Fruit fly (Drosophila melanogaster) whole organism, prepupa: Measurements from ENCODE around the gene CG12728.

ENCODE experiments used
- Blimp-1 ChIP-seq: fragments of 200-800 bp; sonication (Bioruptor generic); optimal IDR thresholded peaks from 3 replicates; lab custom pipeline; 2017; ENCODE audit warnings: missing biosample characterization, missing genetic modification characterization, mild to moderate bottlenecking, moderate library complexity, missing genetic modification reagents
- CG10631 ChIP-seq: fragments of 200-800 bp; sonication (Bioruptor generic); optimal IDR thresholded peaks from 2 replicates; lab custom pipeline; 2016; ENCODE audit warnings: missing biosample characterization, missing genetic modification characterization
- CG11294 ChIP-seq: fragments of 200-800 bp; sonication (Bioruptor generic); IDR thresholded peaks from 2 replicates; pipeline ENCODE4 v1.3.6; 2022; ENCODE audit warnings: missing biosample characterization, missing genetic modification characterization
- CG11902 ChIP-seq: fragments of 200-800 bp; sonication (Bioruptor generic); optimal IDR thresholded peaks from 3 replicates; lab custom pipeline; 2016; ENCODE audit warnings: missing biosample characterization, missing genetic modification characterization
- CG15336 ChIP-seq: fragments of 200-800 bp; sonication (Bioruptor generic); IDR thresholded peaks from 2 replicates; pipeline ENCODE4 v1.3.6; 2022; ENCODE audit warnings: missing biosample characterization, missing genetic modification characterization
- CG1621 ChIP-seq: fragments of 200-800 bp; sonication (Bioruptor generic); optimal IDR thresholded peaks from 3 replicates; lab custom pipeline; 2018; ENCODE audit warnings: missing biosample characterization, mild to moderate bottlenecking, missing genetic modification characterization
- CG16779 ChIP-seq: fragments of 200-800 bp; sonication (Bioruptor generic); optimal IDR thresholded peaks from 3 replicates; lab custom pipeline; 2017; ENCODE audit warnings: missing biosample characterization, mild to moderate bottlenecking, missing genetic modification characterization
- CG3032 ChIP-seq: fragments of 200-800 bp; optimal IDR thresholded peaks from 2 replicates; lab custom pipeline; 2019; ENCODE audit warnings: missing biosample characterization, mild to moderate bottlenecking, missing genetic modification characterization, moderate library complexity
- CG31627 ChIP-seq: fragments of 200-800 bp; sonication (Bioruptor generic); optimal IDR thresholded peaks from 3 replicates; lab custom pipeline; 2016; ENCODE audit warnings: missing biosample characterization, missing genetic modification characterization
- CG32006 ChIP-seq: fragments of 200-800 bp; sonication (Bioruptor generic); optimal IDR thresholded peaks from 3 replicates; lab custom pipeline; 2017; ENCODE audit warnings: missing biosample characterization, mild to moderate bottlenecking, missing genetic modification characterization
- CG3919 ChIP-seq: fragments of 200-800 bp; sonication (Bioruptor generic); optimal IDR thresholded peaks from 3 replicates; lab custom pipeline; 2016; ENCODE audit warnings: missing biosample characterization, missing genetic modification characterization
- CG4318 ChIP-seq: fragments of 200-800 bp; sonication (Bioruptor generic); optimal IDR thresholded peaks from 3 replicates; lab custom pipeline; 2017; ENCODE audit warnings: missing biosample characterization, mild to moderate bottlenecking, missing genetic modification characterization
- CG6163 ChIP-seq: fragments of 200-800 bp; sonication (Bioruptor generic); IDR thresholded peaks from 3 replicates; pipeline ENCODE4 v1.3.6; 2022; ENCODE audit warnings: missing biosample characterization, missing genetic modification characterization
- CG6792 ChIP-seq: fragments of 200-800 bp; sonication (Bioruptor generic); optimal IDR thresholded peaks from 3 replicates; lab custom pipeline; 2016; ENCODE audit warnings: missing biosample characterization, missing genetic modification characterization
- CG6808 ChIP-seq: fragments of 200-800 bp; sonication (Bioruptor generic); optimal IDR thresholded peaks from 3 replicates; lab custom pipeline; 2017; ENCODE audit warnings: missing biosample characterization, missing genetic modification characterization, mild to moderate bottlenecking, moderate library complexity, missing genetic modification reagents
- CG6854 ChIP-seq: fragments of 200-800 bp; sonication (Bioruptor generic); optimal IDR thresholded peaks from 2 replicates; lab custom pipeline; 2017; ENCODE audit warnings: missing biosample characterization, mild to moderate bottlenecking, missing genetic modification characterization
- CG7368 ChIP-seq: fragments of 200-800 bp; sonication (Bioruptor generic); optimal IDR thresholded peaks from 3 replicates; lab custom pipeline; 2016; ENCODE audit warnings: missing biosample characterization, missing genetic modification characterization
- CG8119 ChIP-seq: fragments of 200-800 bp; sonication (Bioruptor generic); IDR thresholded peaks from 3 replicates; pipeline ENCODE4 v1.3.6; 2022; ENCODE audit warnings: missing biosample characterization, missing genetic modification characterization
- CG8319 ChIP-seq: fragments of 200-800 bp; sonication (Bioruptor generic); optimal IDR thresholded peaks from 3 replicates; lab custom pipeline; 2016; ENCODE audit warnings: missing biosample characterization, missing genetic modification characterization
- CG8632 ChIP-seq: fragments of 200-800 bp; sonication (Bioruptor generic); optimal IDR thresholded peaks from 3 replicates; lab custom pipeline; 2016; ENCODE audit warnings: missing biosample characterization, missing genetic modification characterization
- CG9139 ChIP-seq: fragments of 200-800 bp; sonication (Bioruptor generic); optimal IDR thresholded peaks from 3 replicates; lab custom pipeline; 2017; ENCODE audit warnings: missing biosample characterization, mild to moderate bottlenecking, missing genetic modification characterization
- Eip75B ChIP-seq: fragments of 200-800 bp; sonication (Bioruptor generic); optimal IDR thresholded peaks from 3 replicates; lab custom pipeline; 2016; ENCODE audit warnings: missing biosample characterization, missing genetic modification characterization
- Eip78C ChIP-seq: fragments of 200-800 bp; sonication (Bioruptor generic); peaks from one replicate; lab custom pipeline; 2016; ENCODE audit warnings: missing biosample characterization, missing genetic modification characterization
- Eip93F ChIP-seq: fragments of 200-800 bp; sonication (Bioruptor generic); optimal IDR thresholded peaks from 2 replicates; lab custom pipeline; 2016; ENCODE audit warnings: missing biosample characterization, mild to moderate bottlenecking, missing genetic modification characterization
- Ets21C ChIP-seq: fragments of 200-800 bp; sonication (Bioruptor generic); optimal IDR thresholded peaks from 3 replicates; lab custom pipeline; 2016; ENCODE audit warnings: missing biosample characterization, missing genetic modification characterization
- Ets96B ChIP-seq: fragments of 200-800 bp; optimal IDR thresholded peaks from 2 replicates; lab custom pipeline; 2019; ENCODE audit warnings: missing biosample characterization, mild to moderate bottlenecking, missing genetic modification characterization, moderate library complexity
- Gug ChIP-seq: fragments of 200-800 bp; sonication (Bioruptor generic); IDR thresholded peaks from 2 replicates; pipeline ENCODE4 v1.3.6; 2022; ENCODE audit warnings: missing biosample characterization, missing genetic modification characterization
- Hr38 ChIP-seq: sonication (Bioruptor generic); optimal IDR thresholded peaks from 2 replicates; lab custom pipeline; 2016; ENCODE audit warnings: missing biosample characterization, missing genetic modification characterization
- Hr4 ChIP-seq: fragments of 200-800 bp; sonication (Bioruptor generic); optimal IDR thresholded peaks from 3 replicates; lab custom pipeline; 2016; ENCODE audit warnings: missing biosample characterization, missing genetic modification characterization
- Lpt ChIP-seq: fragments of 200-800 bp; sonication (Bioruptor generic); optimal IDR thresholded peaks from 3 replicates; lab custom pipeline; 2016; ENCODE audit warnings: missing biosample characterization, missing genetic modification characterization
- Met ChIP-seq: fragments of 200-800 bp; sonication (Bioruptor generic); optimal IDR thresholded peaks from 3 replicates; lab custom pipeline; 2016; ENCODE audit warnings: missing biosample characterization, missing genetic modification characterization
- OdsH ChIP-seq: fragments of 200-800 bp; sonication (Bioruptor generic); optimal IDR thresholded peaks from 3 replicates; lab custom pipeline; 2016; ENCODE audit warnings: missing biosample characterization, missing genetic modification characterization
- Smox ChIP-seq: fragments of 200-800 bp; sonication (Bioruptor generic); optimal IDR thresholded peaks from 3 replicates; lab custom pipeline; 2016; ENCODE audit warnings: missing biosample characterization, missing genetic modification characterization
- Sox102F ChIP-seq: fragments of 200-800 bp; sonication (Bioruptor generic); optimal IDR thresholded peaks from 2 replicates; lab custom pipeline; 2016; ENCODE audit warnings: missing biosample characterization, mild to moderate bottlenecking, missing genetic modification characterization
- Sox14 ChIP-seq: fragments of 200-800 bp; sonication (Bioruptor generic); optimal IDR thresholded peaks from 3 replicates; lab custom pipeline; 2016; ENCODE audit warnings: missing biosample characterization, missing genetic modification characterization
- achi ChIP-seq: fragments of 200-800 bp; sonication (Bioruptor generic); optimal IDR thresholded peaks from 3 replicates; lab custom pipeline; 2016; ENCODE audit warnings: missing biosample characterization, missing genetic modification characterization
- acj6 ChIP-seq: fragments of 200-800 bp; sonication (Bioruptor generic); optimal IDR thresholded peaks from 3 replicates; lab custom pipeline; 2016; ENCODE audit warnings: missing biosample characterization, missing genetic modification characterization
- cyc ChIP-seq: fragments of 200-800 bp; sonication (Bioruptor generic); optimal IDR thresholded peaks from 3 replicates; lab custom pipeline; 2016; ENCODE audit warnings: missing biosample characterization, missing genetic modification characterization
- dac ChIP-seq: fragments of 200-800 bp; sonication (Bioruptor generic); optimal IDR thresholded peaks from 2 replicates; lab custom pipeline; 2017; ENCODE audit warnings: missing biosample characterization, mild to moderate bottlenecking, missing genetic modification characterization
- dsx ChIP-seq: fragments of 200-800 bp; optimal IDR thresholded peaks from 3 replicates; lab custom pipeline; 2019; ENCODE audit warnings: missing biosample characterization, mild to moderate bottlenecking, missing genetic modification characterization, moderate library complexity; ENCODE audit not compliant: poor library complexity, severe bottlenecking
- eg ChIP-seq: fragments of 200-800 bp; sonication (Bioruptor generic); IDR thresholded peaks from 3 replicates; pipeline ENCODE4 v1.3.6; 2022; ENCODE audit warnings: missing biosample characterization, missing genetic modification characterization
- esn ChIP-seq: fragments of 200-800 bp; sonication (Bioruptor generic); optimal IDR thresholded peaks from 2 replicates; lab custom pipeline; 2016; ENCODE audit warnings: missing biosample characterization, mild to moderate bottlenecking, missing genetic modification characterization, moderate library complexity
- fd59A ChIP-seq: fragments of 200-800 bp; sonication (Bioruptor generic); optimal IDR thresholded peaks from 2 replicates; lab custom pipeline; 2017; ENCODE audit warnings: missing biosample characterization, mild to moderate bottlenecking, missing genetic modification characterization, missing genetic modification reagents
- fd85E ChIP-seq: fragments of 200-800 bp; sonication (Bioruptor generic); optimal IDR thresholded peaks from 3 replicates; lab custom pipeline; 2016; ENCODE audit warnings: missing biosample characterization, missing genetic modification characterization
- fkh ChIP-seq: fragments of 200-800 bp; sonication (Bioruptor generic); optimal IDR thresholded peaks from 3 replicates; lab custom pipeline; 2017; ENCODE audit warnings: missing biosample characterization, mild to moderate bottlenecking, missing genetic modification characterization, moderate library complexity
- lz ChIP-seq: fragments of 200-800 bp; sonication (Bioruptor generic); optimal IDR thresholded peaks from 3 replicates; lab custom pipeline; 2016; ENCODE audit warnings: missing biosample characterization, missing genetic modification characterization
- net ChIP-seq: fragments of 200-800 bp; sonication (Bioruptor generic); optimal IDR thresholded peaks from 3 replicates; lab custom pipeline; 2016; ENCODE audit warnings: missing biosample characterization, missing genetic modification characterization
- salr ChIP-seq, 2 experiments: fragments of 200-800 bp; sonication (Bioruptor generic); optimal IDR thresholded peaks; 3 replicates each; lab custom pipeline; 2016 to 2018; ENCODE audit warnings: missing biosample characterization in 2 of 2, missing genetic modification characterization in 2 of 2, mild to moderate bottlenecking in 1 of 2
- spab ChIP-seq: fragments of 200-800 bp; sonication (Bioruptor generic); optimal IDR thresholded peaks from 2 replicates; lab custom pipeline; 2017; ENCODE audit warnings: missing biosample characterization, mild to moderate bottlenecking, missing genetic modification characterization, missing genetic modification reagents
- ss ChIP-seq, 2 experiments: fragments of 200-800 bp; sonication (Bioruptor generic); optimal IDR thresholded peaks; 2 replicates in 1 of 2; 3 replicates in 1 of 2; lab custom pipeline; 2017 to 2018; ENCODE audit warnings: mild to moderate bottlenecking in 2 of 2, missing biosample characterization in 2 of 2, missing genetic modification characterization in 2 of 2, moderate library complexity in 1 of 2
- svp ChIP-seq: fragments of 200-800 bp; sonication (Bioruptor generic); peaks from one replicate; lab custom pipeline; 2016; ENCODE audit warnings: missing biosample characterization, missing genetic modification characterization
- topi ChIP-seq: fragments of 200-800 bp; sonication (Bioruptor generic); optimal IDR thresholded peaks from 3 replicates; lab custom pipeline; 2016; ENCODE audit warnings: missing biosample characterization, missing genetic modification characterization

Gene CG12728

dm6 chrX:5923124-5923523 lies 19.3 kb upstream of the CG12728 start:
- TF ChIP-seq CG6163 (GFP tag; lab: Robert Waterston, UW) (peak; percentile 78), eg (GFP tag; lab: Robert Waterston, UW) (peak; percentile 38; the same call in 1 of the 3 replicates), Eip78C (GFP tag; lab: Kevin White, UChicago) (peak; percentile 94), lz (GFP tag; lab: Kevin White, UChicago) (peak; percentile 75), dsx (GFP tag; lab: Kevin White, UChicago) (peak; percentile 60), CG8119 (GFP tag; lab: Robert Waterston, UW) (peak; percentile 53; the same call in 2 of the 3 replicates), spab (peak; percentile 23), CG16779 (peak; percentile 36), CG32006 (GFP tag; lab: Kevin White, UChicago) (peak; percentile 52), dac (GFP tag; lab: Kevin White, UChicago) (no peak), CG8632 (peak; percentile 75), CG6854 (GFP tag; lab: Kevin White, UChicago) (peak; percentile 68), Met (GFP tag; lab: Kevin White, UChicago) (peak; percentile 89), fkh (no peak), Eip75B (peak; percentile 81), CG3919 (GFP tag; lab: Kevin White, UChicago) (peak; percentile 70), CG6792 (GFP tag; lab: Kevin White, UChicago) (peak; percentile 77), fd85E (GFP tag; lab: Kevin White, UChicago) (peak; percentile 4), acj6 (GFP tag; lab: Kevin White, UChicago) (peak; percentile 79), Blimp-1 (GFP tag; lab: Kevin White, UChicago) (peak; percentile 30), CG1621 (peak; percentile 20), Sox102F (peak; percentile 82), Eip93F (GFP tag; lab: Kevin White, UChicago) (peak; percentile 47), Sox14 (GFP tag; lab: Kevin White, UChicago) (peak; percentile 67), net (GFP tag; lab: Kevin White, UChicago) (peak; percentile 64), topi (GFP tag; lab: Kevin White, UChicago) (peak; percentile 84), CG8319 (peak; percentile 71), Hr4 (GFP tag; lab: Kevin White, UChicago) (peak; percentile 35), CG6808 (GFP tag; lab: Kevin White, UChicago) (no peak), CG31627 (GFP tag; lab: Kevin White, UChicago) (peak; percentile 83), svp (GFP tag; lab: Kevin White, UChicago) (peak; percentile 90), Smox (GFP tag; lab: Kevin White, UChicago) (peak; percentile 80), CG4318 (GFP tag; lab: Kevin White, UChicago) (no peak), cyc (GFP tag; lab: Kevin White, UChicago) (peak; percentile 84), CG10631 (GFP tag; lab: Kevin White, UChicago) (peak; percentile 59), Ets21C (GFP tag; lab: Kevin White, UChicago) (peak; percentile 75), CG7368 (GFP tag; lab: Kevin White, UChicago) (peak; percentile 64), Ets96B (tag; lab: Kevin White, UChicago) (peak; percentile 43), salr (GFP tag; optimal IDR thresholded peaks at IDR 0.05; lab: Kevin White, UChicago) (no peak), ss (GFP tag; optimal IDR thresholded peaks at IDR 0.05; lab: Kevin White, UChicago) (peak in 1 of 2 experiments; percentile 65), Gug (0 out of 2 replicates have a peak, but pooled peaks have one; percentile 21), CG3032 (tag; lab: Kevin White, UChicago) (peak; percentile 54), CG15336 (GFP tag; lab: Robert Waterston, UW) (0 out of 2 replicates have a peak, but pooled peaks have one; percentile 21), CG11294 (no peak), Hr38 (no peak), Lpt (peak; percentile 4), CG9139 (GFP tag; lab: Kevin White, UChicago) (peak; percentile 12), achi (peak; percentile 64), OdsH (GFP tag; lab: Kevin White, UChicago) (peak; percentile 73), esn (GFP tag; lab: Kevin White, UChicago) (peak; percentile 82), CG11902 (GFP tag; lab: Kevin White, UChicago) (peak; percentile 71), fd59A (peak; percentile 21)
